Worm (Caenorhabditis elegans) whole organism, L3 larva: ENCODE measurements around the gene F54E4.3.

Experiments
- R02D3.7 ChIP-seq: fragments of 150-350 bp; optimal IDR thresholded peaks from 2 replicates; lab custom pipeline; 2014; ENCODE audit warnings: missing biosample characterization, missing genetic modification characterization
- ZK546.5 ChIP-seq: sonication (generic microtip); optimal IDR thresholded peaks from 2 replicates; lab custom pipeline; 2017; ENCODE audit warnings: missing biosample characterization, missing genetic modification characterization
- ama-1 ChIP-seq: fragments of 150-350 bp; optimal IDR thresholded peaks from 2 replicates; lab custom pipeline; 2018
- ceh-82 ChIP-seq: fragments of 150-350 bp; optimal IDR thresholded peaks from 2 replicates; lab custom pipeline; 2014; ENCODE audit warnings: missing biosample characterization, missing genetic modification characterization
- ceh-9 ChIP-seq: sonication (generic microtip); optimal IDR thresholded peaks from 2 replicates; lab custom pipeline; 2018; ENCODE audit warnings: missing biosample characterization, missing genetic modification characterization
- egl-27 ChIP-seq: sonication (generic microtip); optimal IDR thresholded peaks from 4 replicates; lab custom pipeline; 2017; ENCODE audit warnings: missing biosample characterization, missing genetic modification reagents, missing genetic modification characterization
- egl-5 ChIP-seq: fragments of 150-350 bp; optimal IDR thresholded peaks from 2 replicates; lab custom pipeline; 2017; ENCODE audit warnings: missing biosample characterization, missing genetic modification reagents, missing genetic modification characterization, inconsistent platforms
- elt-1 ChIP-seq: fragments of 150-350 bp; optimal IDR thresholded peaks from 2 replicates; lab custom pipeline; 2014; ENCODE audit warnings: missing biosample characterization, missing genetic modification characterization
- elt-2 ChIP-seq: sonication (generic microtip); optimal IDR thresholded peaks from 2 replicates; lab custom pipeline; 2016; ENCODE audit warnings: missing genetic modification reagents, mild to moderate bottlenecking, missing genetic modification characterization, missing compliant biosample characterization
- fkh-10 ChIP-seq: sonication (generic microtip); optimal IDR thresholded peaks from 2 replicates; lab custom pipeline; 2017; ENCODE audit warnings: missing biosample characterization, missing genetic modification reagents, missing genetic modification characterization
- hmg-11 ChIP-seq: sonication (generic microtip); optimal IDR thresholded peaks from 2 replicates; lab custom pipeline; 2016; ENCODE audit warnings: missing genetic modification characterization, missing compliant biosample characterization
- jun-1 ChIP-seq: fragments of 150-350 bp; optimal IDR thresholded peaks from 2 replicates; lab custom pipeline; 2014; ENCODE audit warnings: missing biosample characterization, missing genetic modification reagents, missing genetic modification characterization
- lin-15B ChIP-seq: fragments of 150-350 bp; optimal IDR thresholded peaks from 2 replicates; lab custom pipeline; 2014; ENCODE audit warnings: missing biosample characterization, missing genetic modification characterization
- lin-39 ChIP-seq: fragments of 150-350 bp; optimal IDR thresholded peaks from 2 replicates; lab custom pipeline; 2018; ENCODE audit warnings: missing biosample characterization, missing genetic modification reagents, missing genetic modification characterization
- lsy-12 ChIP-seq: sonication (generic microtip); optimal IDR thresholded peaks from 2 replicates; lab custom pipeline; 2016; ENCODE audit warnings: mild to moderate bottlenecking, missing genetic modification characterization, missing compliant biosample characterization
- mml-1 ChIP-seq: fragments of 150-350 bp; sonication (generic microtip); optimal IDR thresholded peaks from 3 replicates; lab custom pipeline; 2014; ENCODE audit warnings: missing biosample characterization, missing genetic modification characterization
- nfya-1 ChIP-seq: sonication (generic microtip); optimal IDR thresholded peaks from 2 replicates; lab custom pipeline; 2017; ENCODE audit warnings: missing genetic modification characterization, mild to moderate bottlenecking, missing compliant biosample characterization, antibody characterized with exemption, moderate library complexity; ENCODE audit not compliant: insufficient read depth
- nhr-11 ChIP-seq: fragments of 150-350 bp; optimal IDR thresholded peaks from 2 replicates; lab custom pipeline; 2014; ENCODE audit warnings: missing biosample characterization, missing genetic modification characterization
- nhr-12 ChIP-seq: fragments of 150-350 bp; optimal IDR thresholded peaks from 2 replicates; lab custom pipeline; 2014; ENCODE audit warnings: missing biosample characterization, missing genetic modification characterization
- nhr-23 ChIP-seq: fragments of 150-350 bp; optimal IDR thresholded peaks from 2 replicates; lab custom pipeline; 2014; ENCODE audit warnings: missing biosample characterization, missing genetic modification reagents, missing genetic modification characterization
- nhr-237 ChIP-seq: fragments of 150-350 bp; optimal IDR thresholded peaks from 2 replicates; lab custom pipeline; 2014; ENCODE audit warnings: missing biosample characterization, missing genetic modification characterization
- nhr-25 ChIP-seq: sonication (generic microtip); optimal IDR thresholded peaks from 2 replicates; lab custom pipeline; 2017; ENCODE audit warnings: missing biosample characterization, missing genetic modification characterization
- nhr-67 ChIP-seq: fragments of 150-350 bp; optimal IDR thresholded peaks from 2 replicates; lab custom pipeline; 2014; ENCODE audit warnings: missing biosample characterization, missing genetic modification characterization
- pha-4 ChIP-seq: fragments of 150-350 bp; optimal IDR thresholded peaks from 2 replicates; lab custom pipeline; 2014; ENCODE audit warnings: missing biosample characterization, missing genetic modification reagents, missing genetic modification characterization
- pqm-1 ChIP-seq: fragments of 150-350 bp; optimal IDR thresholded peaks from 2 replicates; lab custom pipeline; 2017; ENCODE audit warnings: missing biosample characterization, missing genetic modification characterization, inconsistent platforms
- sea-2 ChIP-seq: fragments of 150-350 bp; sonication (generic microtip); optimal IDR thresholded peaks from 4 replicates; lab custom pipeline; 2014; ENCODE audit warnings: missing biosample characterization, missing genetic modification reagents, missing genetic modification characterization
- skn-1 ChIP-seq: fragments of 150-350 bp; optimal IDR thresholded peaks from 2 replicates; lab custom pipeline; 2014; ENCODE audit warnings: missing biosample characterization, missing genetic modification characterization
- snpc-4 ChIP-seq: fragments of 150-350 bp; optimal IDR thresholded peaks from 2 replicates; lab custom pipeline; 2014; ENCODE audit warnings: missing biosample characterization, missing genetic modification characterization
- unc-62 ChIP-seq: fragments of 150-350 bp; sonication (generic microtip); optimal IDR thresholded peaks from 4 replicates; lab custom pipeline; 2014; ENCODE audit warnings: missing biosample characterization, missing genetic modification reagents, missing genetic modification characterization
- zag-1 ChIP-seq: fragments of 150-350 bp; optimal IDR thresholded peaks from 2 replicates; lab custom pipeline; 2014; ENCODE audit warnings: missing biosample characterization, missing genetic modification characterization
- ztf-4 ChIP-seq: fragments of 150-350 bp; optimal IDR thresholded peaks from 2 replicates; lab custom pipeline; 2014; ENCODE audit warnings: missing biosample characterization, missing genetic modification characterization

F54E4.3 gene

DNA sequence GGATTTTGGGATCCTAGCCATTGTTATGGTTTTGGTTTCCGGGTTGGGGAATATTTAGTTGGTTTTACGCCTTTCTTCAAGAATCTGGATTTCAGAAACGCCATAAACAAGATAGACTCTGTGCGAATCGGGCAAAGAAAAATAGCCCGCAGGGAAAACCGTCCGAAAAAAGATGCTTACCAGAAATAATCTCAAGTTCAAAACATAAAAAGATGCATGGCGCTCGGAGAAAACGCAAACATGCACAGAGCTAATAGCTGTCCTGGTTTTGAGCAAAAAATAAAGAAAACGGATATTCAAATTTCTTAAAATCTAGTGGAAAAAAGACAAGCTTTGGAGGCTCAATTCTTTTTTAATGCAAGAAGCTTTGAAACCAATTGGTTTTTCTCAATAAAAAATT lies 37.0 kb downstream of the F54E4.3 start, which contains the start of gene C44H4.6:
Gene C44H4.6 (minus strand): TSS at position 101 of the 400 bp plus-strand sequence.
- TF ChIP-seq unc-62 (GFP tag; lab: Kevin White, UChicago) = no peak
- no peak for TF ChIP-seq egl-5 (tag; lab: Kevin White, UChicago)
- no peak for TF ChIP-seq nhr-237 (tag; lab: Kevin White, UChicago)
- no peak for TF ChIP-seq lin-15B (tag; lab: Kevin White, UChicago)
- TF ChIP-seq nfya-1 = no peak
- no peak for TF ChIP-seq elt-1 (tag; lab: Kevin White, UChicago)
- no peak for TF ChIP-seq snpc-4
- TF ChIP-seq elt-2 (tag; lab: Kevin White, UChicago) = no peak
- TF ChIP-seq sea-2 = no peak
- no peak for TF ChIP-seq skn-1 (tag; lab: Kevin White, UChicago)
- TF ChIP-seq pha-4 (tag; lab: Kevin White, UChicago) = no peak
- no peak for TF ChIP-seq ZK546.5
- no peak for TF ChIP-seq nhr-12 (tag; lab: Kevin White, UChicago)
- no peak for TF ChIP-seq ama-1 (lab: Kevin White, UChicago)
- TF ChIP-seq ceh-82 (tag; lab: Kevin White, UChicago) = no peak
- TF ChIP-seq nhr-67 (tag; lab: Kevin White, UChicago) = no peak
- no peak for TF ChIP-seq lsy-12 (tag; lab: Kevin White, UChicago)
- TF ChIP-seq, all 47 proteins: peak for 0

DNA sequence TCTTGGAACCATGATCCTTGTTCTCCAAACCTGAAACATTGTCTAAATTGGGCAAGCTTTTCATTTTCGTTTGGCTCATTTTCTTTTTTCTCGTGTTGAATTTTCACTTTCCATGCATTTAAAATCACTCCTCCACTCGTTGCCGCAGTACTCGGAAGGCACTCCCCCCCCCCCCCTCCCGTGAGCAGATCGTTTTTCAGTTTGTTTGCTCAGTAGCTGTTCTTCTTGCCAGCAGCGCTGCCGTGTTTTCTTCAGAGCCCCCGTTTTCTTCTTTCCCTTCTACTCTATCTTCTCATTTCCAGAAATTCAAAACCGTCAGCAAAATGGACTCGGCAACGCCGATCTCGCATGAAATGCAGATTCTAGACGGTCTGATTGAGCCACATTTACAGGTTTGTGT lies 41.4 kb downstream of the F54E4.3 start, which contains the start of gene C44H4.8:
Gene C44H4.8 (plus strand): TSS at position 301 of the 400 bp plus-strand sequence.
- no peak for TF ChIP-seq ceh-82 (tag; lab: Kevin White, UChicago)
- TF ChIP-seq nhr-67 (tag; lab: Kevin White, UChicago) = no peak
- TF ChIP-seq R02D3.7 (tag; lab: Kevin White, UChicago) = no peak
- no peak for TF ChIP-seq nhr-12 (tag; lab: Kevin White, UChicago)
- TF ChIP-seq mml-1 (tag; lab: Kevin White, UChicago) = no peak
- no peak for TF ChIP-seq fkh-10 (GFP tag; lab: Kevin White, UChicago)
- no peak for TF ChIP-seq nhr-11 (tag; lab: Kevin White, UChicago)
- no peak for TF ChIP-seq ceh-9 (tag; lab: Kevin White, UChicago)
- TF ChIP-seq ZK546.5 = no peak
- no peak for TF ChIP-seq zag-1 (tag; lab: Kevin White, UChicago)
- TF ChIP-seq lsy-12 (tag; lab: Kevin White, UChicago) = no peak
- TF ChIP-seq pha-4 (tag; lab: Kevin White, UChicago) = no peak

DNA sequence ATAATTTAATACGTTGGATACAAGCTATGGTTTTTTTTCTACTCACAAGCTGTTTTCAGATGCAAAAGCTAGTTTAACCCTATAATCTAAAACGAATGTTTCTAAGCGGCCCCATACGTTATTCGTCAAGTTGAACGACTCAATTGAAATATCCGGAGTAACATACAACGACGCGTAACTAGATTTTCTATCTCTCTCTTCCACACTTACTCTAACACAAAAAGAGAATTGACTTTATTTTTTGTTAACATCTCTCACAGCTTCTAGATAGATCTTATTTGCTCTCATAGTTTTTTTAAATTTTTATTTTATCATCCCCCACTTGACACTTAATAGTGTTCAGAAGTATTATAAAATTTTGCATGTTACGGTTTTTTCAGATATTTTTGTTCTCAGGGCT lies 43.0 kb downstream of the F54E4.3 start:
- TF ChIP-seq egl-27 = no peak
- TF ChIP-seq fkh-10 (GFP tag; lab: Kevin White, UChicago) = peak; percentile 91

DNA sequence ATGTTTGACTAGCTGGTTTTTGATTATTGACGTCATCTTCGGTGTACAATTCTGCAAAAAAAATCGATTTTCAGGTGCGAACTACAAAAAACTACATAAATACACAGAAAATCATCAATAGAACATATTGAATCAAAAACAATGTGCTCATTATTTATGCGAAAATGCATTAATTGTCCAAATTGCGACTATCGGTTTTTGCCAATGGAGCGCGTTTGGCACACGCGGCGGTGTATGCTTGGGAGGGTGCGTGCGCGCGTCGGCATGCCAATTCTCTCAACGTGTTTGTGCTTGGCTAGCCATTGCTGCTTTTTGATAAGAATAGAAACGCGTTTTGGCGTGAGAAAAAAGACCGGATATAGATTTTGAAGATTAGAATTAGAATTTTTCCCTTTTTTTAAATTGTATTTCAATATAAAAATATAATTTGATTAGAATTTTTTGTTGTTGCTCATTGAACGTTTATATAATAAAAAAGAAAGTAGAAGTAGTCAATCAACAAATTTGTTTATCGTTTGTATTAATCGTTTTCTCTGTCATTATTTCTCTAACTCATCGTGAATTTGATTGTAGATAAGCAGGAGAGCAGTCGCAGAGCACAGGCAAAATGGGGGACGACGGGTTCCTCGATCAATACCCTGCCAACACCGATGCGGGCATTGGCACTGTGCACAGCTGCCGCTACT lies 47.0 kb downstream of the F54E4.3 start, which contains the start of the genes C44H4.4 and tap-1:
Gene C44H4.4 (minus strand): TSS at position 51 of the 686 bp plus-strand sequence.
Gene tap-1 (plus strand): TSS at position 574 of the 686 bp plus-strand sequence.
- TF ChIP-seq fkh-10 (GFP tag; lab: Kevin White, UChicago) = no peak
- peak; percentile 59 for TF ChIP-seq elt-2 (tag; lab: Kevin White, UChicago)
- TF ChIP-seq egl-5 (tag; lab: Kevin White, UChicago) = peak; percentile 15
- TF ChIP-seq unc-62 (GFP tag; lab: Kevin White, UChicago) = no peak
- TF ChIP-seq lin-39 = peak; percentile 51
- peak; percentile 5 for TF ChIP-seq pqm-1 (tag; lab: Kevin White, UChicago)
- TF ChIP-seq lin-15B (tag; lab: Kevin White, UChicago) = peak; percentile 42
- TF ChIP-seq pha-4 (tag; lab: Kevin White, UChicago) = peak; percentile 10
- peak; percentile 51 for TF ChIP-seq hmg-11
- TF ChIP-seq nhr-25 = peak; percentile 11
- no peak for TF ChIP-seq ztf-4 (tag; lab: Kevin White, UChicago)
- TF ChIP-seq nhr-23 (tag; lab: Kevin White, UChicago) = no peak

DNA sequence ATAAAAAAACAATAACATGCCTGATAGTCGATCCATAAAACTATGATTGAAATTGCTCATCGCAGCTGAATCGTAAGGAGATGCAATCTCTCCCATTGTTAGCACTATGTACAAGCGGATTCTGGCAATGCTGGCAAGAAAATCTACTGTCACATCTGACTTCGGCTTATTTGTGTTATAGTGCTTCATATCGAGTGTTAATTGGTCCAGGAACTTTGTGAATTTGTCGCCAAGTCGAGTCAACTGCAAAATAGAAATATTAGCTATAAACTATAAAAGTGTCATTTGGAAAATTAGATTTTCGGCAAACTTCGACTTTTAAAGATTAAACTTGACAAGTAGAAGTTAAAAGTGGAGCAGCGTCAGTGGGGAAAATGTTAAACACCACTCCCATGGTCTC lies 51.9 kb downstream of the F54E4.3 start:
- TF ChIP-seq jun-1 (tag; lab: Kevin White, UChicago) (no peak), nhr-23 (tag; lab: Kevin White, UChicago) (peak; percentile 52)
